Worm (Caenorhabditis elegans): ENCODE results near the gene B0545.4.
"Not testable (repeated sequence)": the region's sequence is repeated elsewhere in the genome, so short reads cannot be mapped to it uniquely, and the experiment has no call there.

- TF ChIP-seq unc-120 (tag; optimal IDR thresholded peaks at IDR 0.05; ENCODE audit: poor library complexity, severe bottlenecking); pha-4 (tag; optimal IDR thresholded peaks at IDR 0.05); nhr-76 (tag; optimal IDR thresholded peaks at IDR 0.05): not testable (repeated sequence)
Measured at ce11 chrIV:111377-111776, 2.2 kb upstream of the B0545.4 start, which contains the start of gene F29C4.4.

Data from whole organism, mixed stage, embryonic.